Worm (Caenorhabditis elegans): ENCODE data around the gene hrpa-1.
"Not testable (repeated sequence)": the region's sequence is repeated elsewhere in the genome, so short reads cannot be mapped to it uniquely, and the experiment has no call there.

hrpa-1 gene

DNA sequence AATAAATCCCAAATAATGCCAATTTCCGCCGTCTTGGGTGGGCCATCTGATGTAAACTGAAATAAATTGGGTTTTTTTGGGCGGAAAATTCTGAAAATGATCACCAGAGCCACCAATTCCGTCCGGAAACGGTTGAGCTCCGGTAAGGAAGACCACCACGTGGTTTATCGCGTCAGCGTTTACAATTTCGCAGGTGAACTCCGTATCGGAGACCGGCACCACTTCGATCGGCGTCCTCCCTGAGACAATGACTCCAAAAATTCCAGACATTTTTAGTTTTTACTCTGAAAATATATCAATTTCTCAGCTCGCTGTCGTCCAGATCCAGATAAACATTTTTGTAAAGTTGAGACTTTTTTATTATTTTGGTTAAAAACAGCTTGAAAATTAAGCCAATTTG lies 2.1 kb downstream of the hrpa-1 start, which contains the start of gene F42A6.6 (continued):
- TF ChIP-seq sma-9 (GFP tag; optimal IDR thresholded peaks at IDR 0.05) (peak; percentile 29), sma-9 (tag; optimal IDR thresholded peaks at IDR 0.05) (no peak), nhr-129 (tag; optimal IDR thresholded peaks at IDR 0.05) (no peak), lin-39 (tag; optimal IDR thresholded peaks at IDR 0.05) (no peak), Y55F3AM.14 (GFP tag; optimal IDR thresholded peaks at IDR 0.05) (no peak), egl-27 (tag; optimal IDR thresholded peaks at IDR 0.05) (no peak), elt-1 (tag; optimal IDR thresholded peaks at IDR 0.05) (no peak), C34F6.9 (tag; optimal IDR thresholded peaks at IDR 0.05) (no peak), ztf-4 (tag; optimal IDR thresholded peaks at IDR 0.05) (no peak), F13H6.1 (tag; optimal IDR thresholded peaks at IDR 0.05) (no peak), peb-1 (tag; optimal IDR thresholded peaks at IDR 0.05) (no peak)

DNA sequence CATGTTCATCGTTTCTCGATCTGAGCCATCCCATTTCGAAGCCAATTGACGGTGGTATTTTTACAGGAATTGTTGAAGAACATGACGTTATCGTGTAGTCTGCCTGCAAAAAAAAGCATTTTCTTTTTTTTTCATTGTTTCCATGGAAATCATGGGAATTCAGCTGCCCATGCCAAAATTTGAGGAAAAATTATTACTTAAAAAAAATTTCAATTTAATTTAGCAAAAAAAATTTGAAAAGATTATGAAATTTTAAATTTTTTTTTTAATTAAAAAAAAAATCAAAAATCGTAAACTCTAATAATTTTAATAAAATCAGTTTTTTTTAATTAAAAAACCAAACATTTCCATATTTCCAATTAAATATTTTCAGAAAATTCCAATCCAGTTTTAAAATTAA lies 6.9 kb downstream of the hrpa-1 start, which contains the start of gene F42A6.5:
Gene F42A6.5, minus strand, starts transcription at position 101 of the 400 bp plus-strand sequence.
- TF ChIP-seq snpc-4 (tag; optimal IDR thresholded peaks at IDR 0.05); ama-1 (optimal IDR thresholded peaks at IDR 0.05); R02D3.7 (tag; optimal IDR thresholded peaks at IDR 0.05): not testable (repeated sequence)

ce11 chrIV:3314099-3314498 lies 24.6 kb downstream of the hrpa-1 start:
- TF ChIP-seq lsy-2 (tag; optimal IDR thresholded peaks at IDR 0.05), result peak in 1 of 2 experiments; percentile 44

ce11 chrIV:3313311-3313710 lies 25.4 kb downstream of the hrpa-1 start:
- peak; percentile 67 for TF ChIP-seq sma-3 (GFP tag; optimal IDR thresholded peaks at IDR 0.05)
- peak; percentile 34 for TF ChIP-seq nhr-21 (tag; optimal IDR thresholded peaks at IDR 0.05)
- peak; percentile 16 for TF ChIP-seq nhr-129 (tag; optimal IDR thresholded peaks at IDR 0.05)
- peak; percentile 41 for TF ChIP-seq crh-2 (tag; optimal IDR thresholded peaks at IDR 0.05)
- TF ChIP-seq lin-13 (GFP tag; optimal IDR thresholded peaks at IDR 0.05), result peak; percentile 36
- TF ChIP-seq sma-9 (GFP tag; optimal IDR thresholded peaks at IDR 0.05), result peak; percentile 48
- not testable (repeated sequence) for TF ChIP-seq sma-9 (tag; optimal IDR thresholded peaks at IDR 0.05)
- TF ChIP-seq gmeb-1 (tag; optimal IDR thresholded peaks at IDR 0.05), result peak; percentile 30
- peak; percentile 83 to 94 for TF ChIP-seq lsy-2 (tag; optimal IDR thresholded peaks at IDR 0.05)
- peak; percentile 6 for TF ChIP-seq fos-1 (tag; optimal IDR thresholded peaks at IDR 0.05)
- peak; percentile 62 for TF ChIP-seq nhr-25 (tag; optimal IDR thresholded peaks at IDR 0.05)
- peak; percentile 46 for TF ChIP-seq F13H6.1 (tag; optimal IDR thresholded peaks at IDR 0.05)

DNA sequence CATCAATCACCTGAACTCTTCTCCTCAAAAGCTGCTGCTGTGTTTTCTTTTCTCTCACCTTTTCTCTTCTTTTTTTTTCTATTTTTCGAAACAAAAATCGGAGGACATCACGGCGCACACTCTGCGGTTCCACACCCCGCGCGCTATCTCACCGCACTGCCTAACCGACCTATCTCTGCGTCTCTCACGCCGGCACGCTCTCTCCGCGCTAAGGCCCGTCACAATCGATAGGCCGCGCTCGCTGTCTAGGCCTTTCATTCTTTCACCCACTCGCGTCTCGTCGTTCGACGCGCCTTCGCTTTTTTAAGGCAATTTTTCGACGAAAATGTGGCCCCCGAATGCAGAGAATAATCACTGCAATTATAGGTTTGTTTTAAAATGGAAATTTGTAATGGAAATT lies 27.4 kb downstream of the hrpa-1 start, which contains the start of gene zip-11:
Gene zip-11, plus strand, starts transcription at position 34 of the 400 bp plus-strand sequence.
- peak; percentile 64 for TF ChIP-seq gmeb-1 (tag; optimal IDR thresholded peaks at IDR 0.05)
- TF ChIP-seq ztf-1 (GFP tag; conservative IDR thresholded peaks at IDR 0.05), result no peak
- peak in 1 of 2 experiments; percentile 63 for TF ChIP-seq mdl-1 (tag; optimal IDR thresholded peaks at IDR 0.05)
- TF ChIP-seq nhr-21 (tag; optimal IDR thresholded peaks at IDR 0.05), result peak; percentile 58
- no peak for TF ChIP-seq ztf-11 (tag; optimal IDR thresholded peaks at IDR 0.05)
- peak; percentile 78 for TF ChIP-seq sma-3 (GFP tag; optimal IDR thresholded peaks at IDR 0.05)
- peak; percentile 21 for TF ChIP-seq fos-1 (tag; optimal IDR thresholded peaks at IDR 0.05)
- no peak for TF ChIP-seq lin-11 (tag; optimal IDR thresholded peaks at IDR 0.05)
- peak; percentile 51 to 77 for TF ChIP-seq lsy-2 (tag; optimal IDR thresholded peaks at IDR 0.05)
- peak; percentile 18 for TF ChIP-seq blmp-1 (tag; optimal IDR thresholded peaks at IDR 0.05; ENCODE audit: insufficient read depth)
- TF ChIP-seq sma-9 (GFP tag; optimal IDR thresholded peaks at IDR 0.05), result peak; percentile 43
- no peak for TF ChIP-seq sma-9 (tag; optimal IDR thresholded peaks at IDR 0.05)
- TF ChIP-seq nhr-23 (tag; optimal IDR thresholded peaks at IDR 0.05), result no peak
- no peak for TF ChIP-seq aly-2 (tag; optimal IDR thresholded peaks at IDR 0.05)
- TF ChIP-seq unc-55 (GFP tag; optimal IDR thresholded peaks at IDR 0.05), result peak; percentile 63
- peak; percentile 13 for TF ChIP-seq crh-2 (tag; optimal IDR thresholded peaks at IDR 0.05)
- peak; percentile 44 for TF ChIP-seq lin-13 (GFP tag; optimal IDR thresholded peaks at IDR 0.05)
- TF ChIP-seq F13H6.1 (tag; optimal IDR thresholded peaks at IDR 0.05), result peak; percentile 64
- no peak for TF ChIP-seq ceh-82 (tag; optimal IDR thresholded peaks at IDR 0.05)
- no peak for TF ChIP-seq ceh-16 (tag; optimal IDR thresholded peaks at IDR 0.05)
- peak; percentile 32 for TF ChIP-seq mab-5 (tag; optimal IDR thresholded peaks at IDR 0.05)
- peak; percentile 69 for TF ChIP-seq C34F6.9 (tag; optimal IDR thresholded peaks at IDR 0.05)
- TF ChIP-seq nhr-25 (tag; optimal IDR thresholded peaks at IDR 0.05), result peak; percentile 54
- peak; percentile 32 for TF ChIP-seq nhr-129 (tag; optimal IDR thresholded peaks at IDR 0.05)
- TF ChIP-seq mbf-1 (tag; optimal IDR thresholded peaks at IDR 0.05), result no peak
- TF ChIP-seq nhr-10 (tag; optimal IDR thresholded peaks at IDR 0.05), result no peak
